Fruit fly (Drosophila melanogaster) whole organism, pupa: ENCODE results near the gene CG1971.

Source experiments
- CG10348 ChIP-seq: fragments of 200-800 bp; sonication (Bioruptor generic); IDR thresholded peaks from 2 replicates; pipeline ENCODE4 v1.3.6; 2022; ENCODE audit warnings: missing biosample characterization, missing genetic modification characterization
- CG14655 ChIP-seq: fragments of 200-800 bp; sonication (Bioruptor generic); optimal IDR thresholded peaks from 3 replicates; lab custom pipeline; 2017; ENCODE audit warnings: mild to moderate bottlenecking, missing biosample characterization, missing genetic modification reagents, missing genetic modification characterization
- CG32121 ChIP-seq: fragments of 200-800 bp; sonication (Bioruptor generic); IDR thresholded peaks from 2 replicates; pipeline ENCODE4 v1.3.6; 2022; ENCODE audit warnings: missing biosample characterization, missing genetic modification characterization
- CG34367 ChIP-seq: fragments of 200-800 bp; sonication (Bioruptor generic); optimal IDR thresholded peaks from 2 replicates; lab custom pipeline; 2018; ENCODE audit warnings: missing biosample characterization, mild to moderate bottlenecking, missing genetic modification characterization
- CG8159 ChIP-seq: fragments of 200-800 bp; sonication (Bioruptor generic); optimal IDR thresholded peaks from 3 replicates; lab custom pipeline; 2018; ENCODE audit warnings: missing biosample characterization, mild to moderate bottlenecking, missing genetic modification characterization, moderate library complexity
- CG8301 ChIP-seq: fragments of 200-800 bp; sonication (Bioruptor generic); optimal IDR thresholded peaks from 2 replicates; lab custom pipeline; 2018; ENCODE audit warnings: missing biosample characterization, mild to moderate bottlenecking, missing genetic modification characterization
- CG9948 ChIP-seq: fragments of 200-800 bp; sonication (Bioruptor generic); optimal IDR thresholded peaks from 2 replicates; lab custom pipeline; 2018; ENCODE audit warnings: missing biosample characterization, mild to moderate bottlenecking, missing genetic modification characterization, moderate library complexity
- D1 ChIP-seq: fragments of 200-800 bp; sonication (Bioruptor generic); optimal IDR thresholded peaks from 2 replicates; lab custom pipeline; 2018; ENCODE audit warnings: missing biosample characterization, mild to moderate bottlenecking, missing genetic modification characterization, moderate library complexity
- EcR ChIP-seq: fragments of 200-800 bp; sonication (Bioruptor generic); optimal IDR thresholded peaks from 3 replicates; lab custom pipeline; 2019; ENCODE audit warnings: missing biosample characterization, missing genetic modification characterization, mild to moderate bottlenecking, moderate library complexity, missing genetic modification reagents
- Ets98B ChIP-seq: fragments of 200-800 bp; sonication (Bioruptor generic); IDR thresholded peaks from 2 replicates; pipeline ENCODE4 v1.3.6; 2022; ENCODE audit warnings: missing biosample characterization, missing genetic modification characterization
- Pif1A ChIP-seq: fragments of 200-800 bp; sonication (Bioruptor generic); optimal IDR thresholded peaks from 3 replicates; lab custom pipeline; 2016; ENCODE audit warnings: missing biosample characterization, missing genetic modification characterization
- Snoo ChIP-seq: fragments of 200-800 bp; sonication (Bioruptor generic); optimal IDR thresholded peaks from 3 replicates; lab custom pipeline; 2017; ENCODE audit warnings: missing biosample characterization, mild to moderate bottlenecking, missing genetic modification characterization, inconsistent platforms
- gl ChIP-seq: fragments of 200-800 bp; sonication (Bioruptor generic); optimal IDR thresholded peaks from 2 replicates; lab custom pipeline; 2018; ENCODE audit warnings: missing biosample characterization, mild to moderate bottlenecking, missing genetic modification characterization

DNA sequence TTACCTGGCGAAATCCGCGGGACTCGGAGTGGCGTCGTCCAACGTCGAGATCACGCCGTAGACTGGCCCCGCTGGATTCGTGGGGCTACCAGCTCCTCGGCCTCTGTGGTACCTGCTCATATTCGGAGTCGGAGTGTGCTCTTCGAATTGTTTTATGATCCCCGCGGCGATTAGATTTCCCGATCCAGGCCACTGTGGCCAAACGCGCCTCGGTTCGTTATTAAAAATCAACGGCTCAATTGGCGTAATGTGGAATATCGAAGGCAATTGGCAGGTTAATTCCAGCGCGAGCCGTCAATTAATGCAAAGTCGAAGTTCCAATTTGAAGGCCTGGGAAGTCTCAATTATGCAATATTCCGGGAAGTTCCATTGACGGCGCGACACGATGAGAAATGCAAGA is 4.4 kb downstream of the CG1971 start:
- no peak for TF ChIP-seq CG8301 (tag; lab: Kevin White, UChicago)
- no peak for TF ChIP-seq Ets98B (GFP tag; lab: Robert Waterston, UW)
- TF ChIP-seq CG14655 (GFP tag; lab: Kevin White, UChicago), result no peak
- TF ChIP-seq CG34367 (tag; lab: Kevin White, UChicago), result no peak
- TF ChIP-seq gl (tag; lab: Kevin White, UChicago), result no peak
- no peak for TF ChIP-seq CG32121 (GFP tag; lab: Robert Waterston, UW)
- no peak for TF ChIP-seq CG8159 (tag; lab: Kevin White, UChicago)
- TF ChIP-seq EcR (GFP tag; lab: Kevin White, UChicago), result no peak
- TF ChIP-seq CG9948 (tag; lab: Kevin White, UChicago), result no peak
- TF ChIP-seq Pif1A (GFP tag; lab: Kevin White, UChicago), result no peak
- TF ChIP-seq CG10348 (GFP tag; lab: Robert Waterston, UW), result no peak
- TF ChIP-seq D1, result no peak
- no peak for TF ChIP-seq Snoo (tag; lab: Kevin White, UChicago)
